Fruit fly (Drosophila melanogaster) S2 (cell line): ENCODE measurements around the gene CG9109.

Experiments used
- CG8478 ChIP-seq: fragments of >200 bp; optimal IDR thresholded peaks from 2 replicates; lab custom pipeline; 2018
- CTCF ChIP-seq, 2 experiments: fragments of >200 bp; optimal IDR thresholded peaks; 2 replicates each; lab custom pipeline; 2018

DNA sequence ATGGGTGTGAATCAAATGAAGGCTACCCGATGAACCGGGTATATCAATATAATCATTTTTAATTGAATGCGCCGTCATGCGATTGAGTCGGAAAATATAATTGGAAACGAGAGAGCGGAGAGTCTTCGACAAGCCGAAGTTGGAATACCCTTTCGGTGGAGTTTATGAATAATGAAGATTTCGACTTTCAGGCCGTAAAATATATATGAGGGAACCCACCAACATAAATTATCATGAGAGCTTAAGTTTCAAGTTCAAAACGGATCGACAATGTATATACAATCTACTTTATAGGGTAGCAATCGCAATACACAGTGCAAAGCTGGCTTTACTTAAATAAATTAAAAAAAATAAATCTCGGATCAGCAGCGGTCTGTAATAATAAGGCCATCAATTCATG is 2.4 kb downstream of the CG9109 start:
- TF ChIP-seq CTCF (optimal IDR thresholded peaks at IDR 0.05; lab: Kevin White, UChicago) (no peak), CG8478 (lab: Kevin White, UChicago) (no peak)
